Worm (Caenorhabditis elegans) whole organism, late embryonic: ENCODE data around the gene B0228.6.

Experiments used
- C38D4.7 ChIP-seq: fragments of 200-800 bp; sonication (Bioruptor generic); optimal IDR thresholded peaks from 2 replicates; lab custom pipeline; 2018; ENCODE audit warnings: mild to moderate bottlenecking, missing genetic modification characterization, moderate library complexity, missing compliant biosample characterization
- K02D7.2 ChIP-seq: sonication (generic microtip); optimal IDR thresholded peaks from 2 replicates; lab custom pipeline; 2017; ENCODE audit warnings: mild to moderate bottlenecking, missing genetic modification characterization, missing compliant biosample characterization
- ama-1 ChIP-seq: fragments of 150-350 bp; optimal IDR thresholded peaks from 2 replicates; lab custom pipeline; 2014
- ceh-2 ChIP-seq: sonication (generic microtip); optimal IDR thresholded peaks from 2 replicates; lab custom pipeline; 2016; ENCODE audit warnings: missing genotype, missing genetic modification characterization, missing compliant biosample characterization
- ceh-30 ChIP-seq: fragments of 150-350 bp; optimal IDR thresholded peaks from 2 replicates; lab custom pipeline; 2014; ENCODE audit warnings: missing biosample characterization, missing genetic modification characterization
- ceh-48 ChIP-seq: sonication (generic microtip); optimal IDR thresholded peaks from 2 replicates; lab custom pipeline; 2016; ENCODE audit warnings: missing genetic modification characterization, inconsistent platforms, missing compliant biosample characterization
- ceh-6 ChIP-seq: fragments of 200-800 bp; sonication (Bioruptor generic); optimal IDR thresholded peaks from 2 replicates; lab custom pipeline; 2018; ENCODE audit warnings: mild to moderate bottlenecking, missing genetic modification characterization, missing compliant biosample characterization
- dve-1 ChIP-seq: sonication (generic microtip); optimal IDR thresholded peaks from 2 replicates; lab custom pipeline; 2017; ENCODE audit warnings: antibody characterized with exemption, mild to moderate bottlenecking, missing genetic modification characterization, missing compliant biosample characterization
- hlh-13 ChIP-seq: fragments of 200-800 bp; sonication (Bioruptor generic); optimal IDR thresholded peaks from 2 replicates; lab custom pipeline; 2018; ENCODE audit warnings: mild to moderate bottlenecking, missing genetic modification characterization, missing compliant biosample characterization
- lim-6 ChIP-seq: sonication (generic microtip); optimal IDR thresholded peaks from 2 replicates; lab custom pipeline; 2016; ENCODE audit warnings: missing genetic modification characterization, missing compliant biosample characterization
- lin-11 ChIP-seq: fragments of 200-800 bp; sonication (Bioruptor generic); optimal IDR thresholded peaks from 2 replicates; lab custom pipeline; 2018; ENCODE audit warnings: mild to moderate bottlenecking, missing genetic modification characterization, missing compliant biosample characterization
- pha-4 ChIP-seq: fragments of 150-350 bp; optimal IDR thresholded peaks from 2 replicates; lab custom pipeline; 2018; ENCODE audit warnings: missing biosample characterization, missing genetic modification reagents, missing genetic modification characterization

DNA sequence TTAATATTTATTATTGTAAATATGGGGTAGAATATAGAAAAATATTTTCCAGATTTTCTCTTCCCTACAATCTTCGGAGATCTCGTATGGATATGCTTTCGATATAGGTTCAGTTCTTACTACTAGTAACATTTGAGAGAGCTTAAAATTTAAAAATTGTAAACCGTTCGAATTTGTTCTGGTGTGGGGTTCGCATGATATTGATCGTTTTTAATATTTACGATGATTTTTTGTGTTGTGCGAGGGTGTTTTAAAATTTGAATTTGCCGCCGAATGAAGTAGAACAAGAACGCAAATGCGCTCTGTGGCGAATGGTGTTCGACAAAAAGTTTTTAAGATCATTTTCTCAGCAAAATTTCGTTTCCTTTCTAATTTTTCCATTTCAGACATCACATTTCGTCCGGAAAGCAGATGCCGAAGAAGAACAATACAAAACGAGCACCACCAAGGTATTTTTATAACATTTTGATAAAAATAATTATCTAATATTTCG is 28.5 kb upstream of the B0228.6 start, which contains the start of gene skr-17:
- TF ChIP-seq ceh-6 (no peak), lin-11 (tag; lab: Kevin White, UChicago) (no peak), pha-4 (tag; lab: Kevin White, UChicago) (no peak), C38D4.7 (GFP tag; lab: Kevin White, UChicago) (no peak), ama-1 (no peak), lim-6 (tag; lab: Kevin White, UChicago) (no peak), ceh-30 (tag; lab: Kevin White, UChicago) (no peak), K02D7.2 (tag; lab: Kevin White, UChicago) (no peak), hlh-13 (GFP tag; lab: Kevin White, UChicago) (no peak), ceh-48 (tag; lab: Kevin White, UChicago) (no peak), ceh-2 (tag; lab: Kevin White, UChicago) (no peak), dve-1 (no peak)
